Fruit fly (Drosophila melanogaster) ovary, adult (tissue): ENCODE data around the gene CG15544.
A peak's percentile ranks its signal among the peaks of the same experiment; 100 is the strongest.

Experiments used
- CG17801 ChIP-seq: fragments of 200-800 bp; optimal IDR thresholded peaks from 2 replicates; lab custom pipeline; 2019; ENCODE audit warnings: missing biosample characterization, mild to moderate bottlenecking, missing genetic modification characterization, moderate library complexity; ENCODE audit not compliant: partially characterized antibody

Gene CG15544

DNA sequence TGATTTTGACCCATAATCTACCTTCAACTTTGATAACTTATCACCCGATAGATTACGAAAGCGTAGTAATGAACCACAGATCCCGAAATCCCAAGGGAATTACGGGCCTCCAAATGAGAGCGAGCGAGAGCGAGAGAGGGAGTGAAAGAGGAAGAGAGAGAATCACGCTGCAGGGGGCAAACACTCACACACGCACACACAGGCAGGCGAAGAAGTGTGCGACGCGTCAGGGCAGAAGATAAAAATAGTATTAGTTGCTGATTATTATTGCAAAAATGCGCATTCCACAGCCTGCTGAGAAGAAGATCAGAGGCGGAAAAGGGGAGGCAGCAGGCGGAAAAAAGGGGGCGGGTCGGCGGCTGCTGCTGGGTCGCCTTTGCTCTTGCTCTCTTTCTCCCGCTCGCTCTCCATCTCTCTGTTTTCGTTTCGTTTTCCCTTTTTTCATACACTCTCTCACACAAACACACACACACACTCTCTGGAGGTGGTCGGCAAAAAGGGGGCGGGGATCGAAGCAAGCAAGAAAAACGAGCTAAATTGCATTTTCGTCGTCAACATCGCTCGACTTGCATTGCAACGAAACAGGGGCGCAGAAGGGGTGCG is 24.3 kb upstream of the CG15544 start:
- no peak for TF ChIP-seq CG17801 (GFP tag; lab: Kevin White, UChicago)

DNA sequence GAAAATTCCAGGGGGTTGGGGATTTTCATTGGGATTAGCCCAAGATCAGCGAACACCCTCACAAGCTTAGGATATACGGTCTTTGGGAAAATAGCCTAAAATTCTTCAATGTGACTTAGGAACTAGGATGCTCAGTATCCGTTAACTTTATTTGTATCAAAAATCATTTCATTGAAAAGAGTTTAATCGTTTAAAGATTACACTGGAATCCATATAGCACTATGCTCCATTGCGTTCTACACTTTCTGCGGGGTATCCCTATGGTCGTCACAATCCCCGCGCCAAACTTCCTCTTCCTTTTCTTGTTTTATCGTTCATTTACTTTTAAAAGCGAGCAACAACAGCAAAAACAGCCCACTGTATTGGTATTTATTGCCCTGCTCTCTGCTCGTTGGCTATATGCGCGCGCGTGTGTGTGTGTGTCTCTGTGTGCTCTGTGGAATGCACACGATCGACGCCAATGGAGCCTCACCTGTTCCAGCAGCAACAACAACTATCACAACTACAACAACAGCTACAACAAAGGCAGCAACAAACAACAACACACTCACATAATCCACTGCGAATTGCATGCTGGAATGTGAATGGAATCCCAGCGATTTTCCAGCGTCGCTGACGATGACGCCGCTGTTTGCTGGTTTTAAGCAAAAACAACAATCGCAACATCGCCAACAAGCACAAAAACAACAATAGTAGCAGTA is 23.7 kb upstream of the CG15544 start:
- peak; percentile 53 for TF ChIP-seq CG17801 (GFP tag; lab: Kevin White, UChicago)

DNA sequence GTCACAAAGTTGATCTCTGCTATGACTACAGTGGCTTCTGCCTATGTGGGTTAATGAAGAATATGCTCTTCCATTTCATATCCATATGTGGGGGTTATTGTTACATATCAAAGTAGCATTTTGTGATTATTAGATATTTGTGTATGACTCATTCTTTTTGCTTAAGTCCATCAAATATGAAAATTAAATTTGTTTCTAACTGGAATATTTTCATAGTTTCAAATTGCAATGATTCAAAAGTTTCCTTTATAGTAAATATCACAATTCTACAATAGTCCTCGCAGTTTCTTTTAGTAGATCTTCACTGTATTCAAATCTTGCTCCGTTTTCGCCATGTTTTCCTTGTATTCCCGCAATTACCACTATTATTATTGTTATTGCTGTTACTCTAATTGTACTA is 22.4 kb upstream of the CG15544 start:
- peak; percentile 17 for TF ChIP-seq CG17801 (GFP tag; lab: Kevin White, UChicago)

DNA sequence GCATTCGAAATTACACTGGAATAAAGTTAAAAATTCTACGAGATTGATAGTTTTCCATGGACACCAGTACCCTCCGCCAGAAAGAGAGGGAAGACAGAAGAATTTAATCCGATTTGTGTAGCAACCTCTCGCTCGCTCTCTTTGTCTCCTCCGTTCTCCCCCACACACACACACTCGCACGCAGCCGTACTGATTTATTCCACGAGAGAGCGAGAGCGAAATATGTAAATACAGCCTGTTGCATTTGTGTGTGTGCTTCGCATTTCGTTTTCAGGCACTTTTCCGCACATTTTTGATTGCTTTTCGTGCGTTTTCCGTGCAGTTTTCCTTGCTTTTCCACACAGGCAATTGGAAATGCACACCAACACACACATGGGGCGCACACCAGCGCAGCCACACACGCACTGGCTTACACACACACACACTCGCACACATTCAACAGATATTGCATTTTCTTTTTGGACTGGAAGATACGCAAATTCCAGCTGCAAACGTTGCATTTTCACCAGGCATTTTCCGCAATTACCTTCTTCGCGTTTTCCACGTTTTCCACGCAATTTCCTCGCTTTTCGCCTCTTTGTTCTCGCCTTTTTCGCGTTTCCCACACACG is 21.8 kb upstream of the CG15544 start:
- no peak for TF ChIP-seq CG17801 (GFP tag; lab: Kevin White, UChicago)

DNA sequence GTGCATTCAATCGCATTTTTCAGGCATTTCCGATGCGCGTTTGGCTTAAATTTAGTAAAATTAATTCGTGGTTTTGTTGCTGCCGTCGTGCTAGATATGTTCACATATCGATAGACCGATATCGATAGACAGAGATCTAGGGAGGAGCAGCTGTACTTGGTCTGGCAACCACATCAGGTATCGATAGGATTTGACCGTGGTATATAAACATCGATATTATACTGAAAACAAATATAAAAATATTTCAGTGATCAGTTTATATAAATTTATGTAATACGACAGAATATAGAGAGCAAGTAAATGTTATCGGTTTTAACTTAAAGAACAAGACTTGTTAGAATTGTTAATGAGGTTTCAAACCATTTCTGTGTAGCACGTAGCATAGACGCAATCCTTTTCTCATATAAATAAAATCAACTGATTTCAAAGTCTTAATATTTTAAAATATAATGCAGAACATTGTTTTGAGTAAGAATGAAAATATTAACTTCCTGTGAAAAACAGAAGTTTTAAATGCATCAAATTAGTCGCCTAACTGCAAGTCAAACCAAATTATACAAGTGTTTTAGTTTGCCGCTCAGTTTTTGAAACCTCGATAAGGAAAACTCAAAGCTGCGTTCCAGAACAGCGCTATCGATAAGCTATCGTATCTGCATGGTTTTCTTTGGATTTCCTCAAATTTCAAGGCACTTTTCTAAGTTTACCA is 21.0 kb upstream of the CG15544 start, which contains the start of the genes wts and dj-1beta:
TSS of gene wts (minus strand) at position 130 of the 706 bp plus-strand sequence.
TSS of gene dj-1beta (plus strand) at position 628 of the 706 bp plus-strand sequence.
- no peak for TF ChIP-seq CG17801 (GFP tag; lab: Kevin White, UChicago)

DNA sequence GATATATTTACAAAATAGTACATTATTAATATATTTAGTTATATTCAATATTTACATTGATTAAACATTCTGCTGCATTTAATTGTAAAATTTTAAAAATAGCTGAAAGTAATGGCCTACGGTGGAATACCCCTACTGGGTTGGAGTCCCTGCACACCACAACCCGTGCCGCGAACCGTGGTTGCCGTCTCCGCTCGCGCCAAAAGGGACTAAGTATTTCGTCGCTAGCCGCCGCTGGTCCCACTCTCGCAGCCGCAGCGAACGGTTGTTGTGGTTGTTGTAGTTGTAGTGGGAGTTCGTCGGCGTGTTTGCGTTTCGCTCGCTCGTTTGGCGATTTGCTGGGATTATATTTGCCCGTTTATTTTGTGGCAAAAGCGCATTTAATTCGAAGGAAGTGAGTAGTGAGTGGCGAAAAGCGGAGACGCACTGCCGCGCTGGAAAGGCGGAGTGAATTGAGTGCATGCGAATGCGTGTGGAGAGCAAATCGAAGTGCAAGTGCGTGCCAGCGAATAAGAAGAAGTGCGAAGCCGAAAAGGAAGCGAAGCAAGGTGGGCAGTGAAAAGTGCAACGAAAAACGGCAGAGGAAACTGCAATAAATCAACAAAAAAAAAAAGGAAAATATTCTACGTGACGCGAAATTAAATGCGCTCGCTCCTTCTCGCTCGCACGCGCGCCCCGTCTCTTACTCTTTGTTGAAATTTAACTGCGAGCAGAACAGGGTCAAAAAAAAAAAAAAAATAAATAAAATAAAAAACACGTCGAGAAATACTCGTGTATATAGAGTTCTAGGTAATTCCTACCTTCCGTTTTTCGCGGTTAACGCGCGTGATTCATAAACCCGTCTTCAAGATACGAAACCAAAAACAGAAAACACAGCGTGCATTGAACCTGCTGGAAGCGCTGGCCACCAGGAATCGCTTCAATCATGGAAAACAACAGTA is 19.0 kb upstream of the CG15544 start, which contains the start of gene cindr:
TSS of gene cindr (plus strand) at position 272 of the 941 bp plus-strand sequence.
- TF ChIP-seq CG17801 (GFP tag; lab: Kevin White, UChicago): peak; percentile 70

DNA sequence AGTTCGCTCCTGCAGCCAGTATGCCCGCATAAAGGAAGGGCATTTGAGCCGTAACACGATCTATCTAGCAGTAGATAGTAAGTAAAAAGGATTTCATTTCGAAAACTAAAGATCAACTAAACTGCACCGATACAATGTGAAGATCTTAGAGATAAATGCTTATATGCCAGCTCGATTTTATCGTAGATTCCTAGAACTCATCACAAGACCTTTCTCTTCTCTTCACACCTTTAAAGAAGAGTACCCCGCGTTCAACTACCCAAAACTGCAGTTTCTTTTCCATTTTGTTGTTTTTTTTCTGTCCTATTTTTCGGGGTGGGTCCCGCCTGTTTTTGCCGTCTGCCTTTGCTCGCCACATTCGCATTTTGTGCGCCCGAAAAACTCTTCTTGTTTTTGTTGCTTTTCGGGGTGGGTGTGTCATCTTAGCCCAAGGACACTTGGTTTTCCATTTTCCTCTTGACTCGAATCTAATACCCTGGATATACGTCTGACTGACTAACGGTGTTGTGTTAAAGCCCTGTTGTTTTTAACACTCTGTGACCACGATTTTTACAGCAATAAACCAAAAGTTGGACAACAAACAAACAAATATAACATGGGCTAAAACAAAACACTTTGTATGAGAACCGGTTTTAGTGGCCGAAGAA is 18.2 kb upstream of the CG15544 start:
- no peak for TF ChIP-seq CG17801 (GFP tag; lab: Kevin White, UChicago)

DNA sequence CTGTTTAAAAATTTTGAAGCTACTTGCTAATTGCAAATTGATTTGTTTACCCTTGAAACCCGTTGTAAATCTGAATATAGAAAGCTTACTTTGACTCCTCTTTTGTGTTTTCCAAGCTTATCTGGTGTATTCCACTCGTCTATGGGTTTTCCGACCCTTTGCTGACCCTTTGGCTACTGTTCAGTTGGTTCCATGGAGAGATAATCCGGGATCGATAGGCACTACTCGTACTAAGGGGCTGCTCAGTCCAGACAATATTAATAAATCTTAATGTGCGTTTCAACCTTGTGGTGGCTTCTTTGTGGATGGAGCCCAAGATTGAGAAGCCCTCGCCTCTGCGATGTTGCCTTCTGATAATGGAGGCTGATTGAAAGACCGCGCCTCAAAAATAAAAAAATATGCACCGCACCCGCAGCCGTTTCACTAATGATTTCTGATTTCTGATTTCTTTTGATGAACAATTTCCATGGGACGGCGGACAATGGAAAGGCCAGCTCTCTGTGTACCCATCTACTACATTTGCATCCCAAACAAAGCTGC is 17.3 kb upstream of the CG15544 start:
- no peak for TF ChIP-seq CG17801 (GFP tag; lab: Kevin White, UChicago)

DNA sequence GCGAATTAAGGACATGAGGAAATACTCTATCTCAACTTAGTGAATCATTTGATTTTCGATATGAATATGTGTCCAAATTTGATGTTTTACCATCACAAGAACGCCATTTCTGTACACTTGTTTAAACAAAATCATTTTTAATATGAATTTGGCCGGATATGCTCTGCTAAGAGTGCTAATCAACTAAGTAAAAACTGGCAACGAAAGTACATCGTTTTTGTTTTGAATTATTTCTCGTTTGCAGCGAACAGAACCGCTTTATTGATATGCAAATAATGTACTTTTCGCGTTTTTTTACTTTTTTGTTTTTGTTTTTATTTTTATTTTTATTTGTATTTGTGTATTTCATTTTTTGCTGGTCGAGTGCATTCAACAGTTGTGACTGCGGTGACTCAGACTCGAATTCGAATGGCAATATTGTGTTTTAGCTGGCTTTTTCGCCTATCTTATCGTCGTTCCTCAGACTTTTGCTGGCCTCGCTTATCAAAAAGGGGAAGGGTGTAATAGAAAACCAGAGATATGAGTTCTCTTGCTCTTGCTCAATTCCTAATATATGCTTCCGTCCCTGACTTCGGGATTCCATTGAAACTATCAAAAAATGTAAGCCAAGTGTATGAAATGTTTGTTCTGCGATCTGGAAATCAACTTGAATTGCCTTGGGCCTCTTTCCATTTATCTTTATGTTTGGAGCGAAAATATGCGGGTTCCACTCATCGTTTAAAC is 16.2 kb upstream of the CG15544 start:
- peak; percentile 83 for TF ChIP-seq CG17801 (GFP tag; lab: Kevin White, UChicago)

DNA sequence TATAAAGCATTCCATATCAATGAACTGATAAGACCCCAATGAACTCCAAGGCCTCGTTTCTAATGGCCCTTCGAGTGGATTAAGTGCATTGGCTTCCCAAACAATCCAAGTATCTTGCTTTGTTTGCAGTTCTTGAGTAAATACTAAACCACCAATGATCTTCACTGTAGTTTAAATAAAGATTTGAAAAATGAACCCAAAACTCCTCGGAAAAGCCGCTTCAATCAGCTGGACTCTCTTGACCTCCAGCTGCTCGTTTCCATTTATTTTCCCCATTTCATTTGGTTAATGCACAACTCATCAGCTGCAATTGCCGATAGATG is 15.6 kb upstream of the CG15544 start:
- TF ChIP-seq CG17801 (GFP tag; lab: Kevin White, UChicago): no peak

DNA sequence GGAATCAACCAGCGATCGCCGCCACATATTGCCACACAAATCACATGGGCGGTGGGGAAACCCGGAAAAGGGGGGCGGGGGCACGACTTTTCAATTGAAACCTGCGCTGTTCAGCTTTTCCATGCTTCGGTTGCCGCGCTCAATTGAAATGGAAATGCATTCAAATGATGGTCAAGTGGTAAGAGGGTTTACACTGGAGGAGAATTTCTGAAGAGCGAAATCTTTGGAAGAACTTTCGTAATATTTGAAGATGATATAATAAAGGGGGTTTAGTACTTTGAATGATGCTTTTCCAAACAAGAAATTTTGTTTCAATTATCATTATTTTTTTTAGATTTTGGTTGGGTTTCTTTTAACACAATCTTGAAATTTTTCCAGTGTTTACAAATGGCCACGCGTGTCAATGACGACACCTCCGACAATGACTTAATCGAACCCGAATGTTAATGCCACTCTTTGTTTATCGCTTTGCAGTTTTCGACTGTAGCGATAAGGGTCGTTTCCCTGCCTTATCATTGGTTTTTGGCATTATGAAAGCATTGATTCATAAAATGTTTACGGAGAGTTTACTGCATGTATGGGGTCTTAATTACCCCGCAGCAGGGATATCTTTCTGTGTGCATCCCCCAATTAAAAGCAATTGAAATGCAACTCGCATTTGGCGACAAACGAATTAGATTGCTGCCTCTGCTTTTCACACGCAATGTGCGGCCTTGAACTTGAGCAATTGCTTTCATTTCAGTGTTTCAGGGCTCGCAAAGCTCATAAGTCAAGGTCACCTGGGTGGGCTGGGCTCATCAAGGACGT is 15.0 kb upstream of the CG15544 start:
- TF ChIP-seq CG17801 (GFP tag; lab: Kevin White, UChicago): no peak

DNA sequence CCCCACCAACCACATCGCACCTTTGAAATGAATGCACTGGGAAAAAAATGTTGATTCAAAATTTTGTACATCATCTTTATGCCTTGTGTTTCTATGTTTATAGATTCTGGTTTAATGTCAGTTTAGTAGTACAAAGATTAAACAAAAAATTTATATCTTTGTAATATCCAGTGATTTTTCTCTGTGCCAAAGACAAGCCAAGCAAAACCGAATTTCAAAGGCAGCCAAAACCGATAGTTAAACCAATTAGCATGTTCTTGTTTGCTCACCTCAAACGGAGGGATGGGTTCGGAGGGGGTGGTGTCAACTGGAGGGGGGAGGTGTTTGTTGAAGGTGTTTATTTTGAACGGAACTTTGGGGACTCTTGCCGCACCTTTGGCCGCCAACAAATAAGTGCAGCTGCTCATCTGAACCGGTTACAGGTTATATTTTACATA is 13.7 kb upstream of the CG15544 start:
- TF ChIP-seq CG17801 (GFP tag; lab: Kevin White, UChicago): no peak
